Worm (Caenorhabditis elegans) whole organism, young adult: ENCODE measurements around the gene olrn-1.

ENCODE experiments used
- B0035.1 ChIP-seq: sonication (generic microtip); optimal IDR thresholded peaks from 2 replicates; lab custom pipeline; 2016; ENCODE audit warnings: missing genetic modification characterization, mild to moderate bottlenecking, missing compliant biosample characterization, missing genotype, missing genetic modification reagents
- B0261.1 ChIP-seq: sonication (generic microtip); optimal IDR thresholded peaks from 2 replicates; lab custom pipeline; 2016; ENCODE audit warnings: mild to moderate bottlenecking, missing genetic modification characterization, moderate library complexity, missing compliant biosample characterization
- F22D6.2 ChIP-seq: sonication (generic microtip); optimal IDR thresholded peaks from 2 replicates; lab custom pipeline; 2016; ENCODE audit warnings: mild to moderate bottlenecking, missing genetic modification characterization, missing compliant biosample characterization
- F37B4.10 ChIP-seq: fragments of 200-800 bp; sonication (Bioruptor generic); IDR thresholded peaks from 2 replicates; pipeline ENCODE4 v1.3.6; 2022; ENCODE audit warnings: missing genetic modification characterization, missing compliant biosample characterization
- F39B2.1 ChIP-seq: fragments of 200-800 bp; sonication (Bioruptor generic); IDR thresholded peaks from 2 replicates; pipeline ENCODE4 v1.3.6; 2022; ENCODE audit warnings: missing genetic modification reagents, missing genetic modification characterization, missing compliant biosample characterization
- F49E8.2 ChIP-seq: sonication (generic microtip); optimal IDR thresholded peaks from 3 replicates; lab custom pipeline; 2017; ENCODE audit warnings: missing genetic modification characterization, mild to moderate bottlenecking, missing compliant biosample characterization, antibody characterized with exemption, moderate library complexity; ENCODE audit not compliant: insufficient read depth
- F55B11.4 ChIP-seq: sonication (generic microtip); optimal IDR thresholded peaks from 2 replicates; lab custom pipeline; 2016; ENCODE audit warnings: missing compliant biosample characterization, missing genetic modification characterization, borderline replicate concordance; ENCODE audit not compliant: insufficient read depth
- F57A8.1 ChIP-seq: fragments of 200-800 bp; sonication (Bioruptor generic); optimal IDR thresholded peaks from 2 replicates; lab custom pipeline; 2018; ENCODE audit warnings: mild to moderate bottlenecking, missing genetic modification characterization, moderate library complexity, missing compliant biosample characterization
- K12H6.12 ChIP-seq: fragments of 200-800 bp; sonication (Bioruptor generic); optimal IDR thresholded peaks from 2 replicates; lab custom pipeline; 2018; ENCODE audit warnings: mild to moderate bottlenecking, missing genetic modification characterization, missing compliant biosample characterization
- T07F8.4 ChIP-seq: sonication (generic microtip); optimal IDR thresholded peaks from 2 replicates; lab custom pipeline; 2016; ENCODE audit warnings: mild to moderate bottlenecking, missing genetic modification characterization, moderate library complexity, missing compliant biosample characterization
- Y53F4B.3 ChIP-seq: fragments of 200-800 bp; sonication (Bioruptor generic); IDR thresholded peaks from 2 replicates; pipeline ENCODE4 v1.3.6; 2022; ENCODE audit warnings: missing genetic modification reagents, missing genetic modification characterization, missing compliant biosample characterization
- Y79H2A.3 ChIP-seq: fragments of 200-800 bp; sonication (Bioruptor generic); conservative IDR thresholded peaks from 2 replicates; pipeline ENCODE4 v1.3.6; 2022; ENCODE audit warnings: missing genetic modification reagents, missing genetic modification characterization, missing compliant biosample characterization
- ZK185.1 ChIP-seq: sonication (generic microtip); optimal IDR thresholded peaks from 2 replicates; lab custom pipeline; 2016; ENCODE audit warnings: mild to moderate bottlenecking, missing genetic modification characterization, missing compliant biosample characterization; ENCODE audit not compliant: poor library complexity, severe bottlenecking
- akir-1 ChIP-seq: fragments of 200-800 bp; sonication (Bioruptor generic); optimal IDR thresholded peaks from 2 replicates; lab custom pipeline; 2018; ENCODE audit warnings: mild to moderate bottlenecking, missing genetic modification characterization, moderate library complexity, missing compliant biosample characterization
- ama-1 ChIP-seq, 3 experiments: fragments of 150-350 bp in 1 of 3; sonication (generic microtip) in 2 of 3; optimal IDR thresholded peaks; 2 replicates each; lab custom pipeline; 2014 to 2018; ENCODE audit warnings: missing biosample characterization in 2 of 3, missing genetic modification characterization in 2 of 3, missing genetic modification reagents in 2 of 3
- attf-3 ChIP-seq: fragments of 200-800 bp; sonication (Bioruptor generic); conservative IDR thresholded peaks from 2 replicates; pipeline ENCODE4 v1.3.6; 2022; ENCODE audit warnings: missing genetic modification reagents, missing genetic modification characterization, missing compliant biosample characterization
- bed-1 ChIP-seq: fragments of 200-800 bp; sonication (Bioruptor generic); IDR thresholded peaks from 2 replicates; pipeline ENCODE4 v1.3.6; 2022; ENCODE audit warnings: missing genetic modification reagents, missing genetic modification characterization, missing compliant biosample characterization
- ceh-100 ChIP-seq: fragments of 200-800 bp; sonication (Bioruptor generic); IDR thresholded peaks from 2 replicates; pipeline ENCODE4 v1.3.6; 2022; ENCODE audit warnings: missing genetic modification reagents, missing genetic modification characterization, missing compliant biosample characterization
- ceh-40 ChIP-seq: fragments of 200-800 bp; sonication (Bioruptor generic); IDR thresholded peaks from 2 replicates; pipeline ENCODE4 v1.3.6; 2022; ENCODE audit warnings: missing genetic modification characterization, missing compliant biosample characterization
- ceh-58 ChIP-seq: fragments of 200-800 bp; sonication (Bioruptor generic); IDR thresholded peaks from 2 replicates; pipeline ENCODE4 v1.3.6; 2022; ENCODE audit warnings: missing genetic modification characterization, missing compliant biosample characterization
- efl-1 ChIP-seq: fragments of 150-350 bp; optimal IDR thresholded peaks from 2 replicates; lab custom pipeline; 2014; ENCODE audit warnings: missing biosample characterization, missing genetic modification reagents, missing genetic modification characterization
- egrh-3 ChIP-seq: fragments of 200-800 bp; sonication (Bioruptor generic); IDR thresholded peaks from 2 replicates; pipeline ENCODE4 v1.3.6; 2022; ENCODE audit warnings: missing genetic modification reagents, missing genetic modification characterization, missing compliant biosample characterization
- hmg-1.2 ChIP-seq: fragments of 200-800 bp; sonication (Bioruptor generic); IDR thresholded peaks from 2 replicates; pipeline ENCODE4 v1.3.6; 2022; ENCODE audit warnings: missing genetic modification reagents, missing genetic modification characterization, missing compliant biosample characterization
- lin-35 ChIP-seq, 3 experiments: fragments of 150-350 bp in 2 of 3; sonication (generic microtip) in 1 of 3; optimal IDR thresholded peaks; 2 replicates each; lab custom pipeline; 2014 to 2018; ENCODE audit warnings: missing biosample characterization in 3 of 3, missing genetic modification characterization in 3 of 3, missing genetic modification reagents in 3 of 3
- lin-54 ChIP-seq: fragments of 200-800 bp; sonication (Bioruptor generic); optimal IDR thresholded peaks from 2 replicates; lab custom pipeline; 2018; ENCODE audit warnings: mild to moderate bottlenecking, missing genetic modification characterization, missing compliant biosample characterization
- nfya-2 ChIP-seq: fragments of 200-800 bp; sonication (Bioruptor generic); IDR thresholded peaks from 2 replicates; pipeline ENCODE4 v1.3.6; 2022; ENCODE audit warnings: missing genetic modification reagents, missing genetic modification characterization, missing compliant biosample characterization
- rec-8 ChIP-seq, 2 experiments: sonication (generic microtip); optimal IDR thresholded peaks; 2 replicates each; lab custom pipeline; 2016; ENCODE audit warnings: mild to moderate bottlenecking in 2 of 2, missing genetic modification characterization in 2 of 2, missing genetic modification reagents in 2 of 2, missing genotype in 2 of 2, missing biosample characterization in 1 of 2, missing compliant biosample characterization in 1 of 2, moderate library complexity in 1 of 2
- repo-1 ChIP-seq: sonication (generic microtip); optimal IDR thresholded peaks from 2 replicates; lab custom pipeline; 2017; ENCODE audit warnings: mild to moderate bottlenecking, missing genetic modification characterization, missing compliant biosample characterization
- sdz-38 ChIP-seq: sonication (generic microtip); optimal IDR thresholded peaks from 2 replicates; lab custom pipeline; 2016; ENCODE audit warnings: missing genotype, missing genetic modification characterization, missing compliant biosample characterization
- snpc-1.1 ChIP-seq: sonication (generic microtip); optimal IDR thresholded peaks from 2 replicates; lab custom pipeline; 2017; ENCODE audit warnings: missing genetic modification characterization, mild to moderate bottlenecking, missing compliant biosample characterization, antibody characterized with exemption, moderate library complexity, missing genotype, missing genetic modification reagents; ENCODE audit not compliant: insufficient read depth
- snpc-3.4 ChIP-seq: sonication (generic microtip); optimal IDR thresholded peaks from 2 replicates; lab custom pipeline; 2017; ENCODE audit warnings: missing genetic modification characterization, mild to moderate bottlenecking, missing compliant biosample characterization, antibody characterized with exemption, moderate library complexity, missing genotype, missing genetic modification reagents
- snpc-4 ChIP-seq, 5 experiments: fragments of 150-350 bp in 1 of 5; sonication (generic microtip) in 4 of 5; optimal IDR thresholded peaks; 2 replicates each; lab custom pipeline; 2014 to 2018; ENCODE audit warnings: missing genetic modification characterization in 5 of 5, missing biosample characterization in 3 of 5, antibody characterized with exemption in 2 of 5, mild to moderate bottlenecking in 2 of 5, missing compliant biosample characterization in 2 of 5, missing genotype in 2 of 5, moderate library complexity in 2 of 5, missing genetic modification reagents in 1 of 5
- tbx-9 ChIP-seq: sonication (generic microtip); optimal IDR thresholded peaks from 2 replicates; lab custom pipeline; 2016; ENCODE audit warnings: borderline replicate concordance, missing genetic modification characterization, inconsistent platforms, missing compliant biosample characterization
- tlf-1 ChIP-seq: fragments of 200-800 bp; sonication (Bioruptor generic); optimal IDR thresholded peaks from 2 replicates; lab custom pipeline; 2018; ENCODE audit warnings: mild to moderate bottlenecking, missing genetic modification characterization, missing compliant biosample characterization
- unc-130 ChIP-seq: sonication (generic microtip); optimal IDR thresholded peaks from 2 replicates; lab custom pipeline; 2016; ENCODE audit warnings: missing genetic modification reagents, missing genetic modification characterization, missing compliant biosample characterization
- xnd-1 ChIP-seq: sonication (generic microtip); optimal IDR thresholded peaks from 2 replicates; lab custom pipeline; 2016; ENCODE audit warnings: missing genotype, missing genetic modification reagents, missing genetic modification characterization, missing compliant biosample characterization
- zfh-2 ChIP-seq: fragments of 200-800 bp; sonication (Bioruptor generic); conservative IDR thresholded peaks from 2 replicates; pipeline ENCODE4 v1.3.6; 2022; ENCODE audit warnings: missing genetic modification reagents, missing genetic modification characterization, missing compliant biosample characterization
- ztf-18 ChIP-seq: sonication (generic microtip); optimal IDR thresholded peaks from 2 replicates; lab custom pipeline; 2016; ENCODE audit warnings: missing genotype, mild to moderate bottlenecking, missing genetic modification characterization, missing compliant biosample characterization
- ztf-22 ChIP-seq: fragments of 200-800 bp; sonication (Bioruptor generic); optimal IDR thresholded peaks from 2 replicates; lab custom pipeline; 2018; ENCODE audit warnings: mild to moderate bottlenecking, missing genetic modification characterization, moderate library complexity, missing compliant biosample characterization
- ztf-25 ChIP-seq: fragments of 200-800 bp; sonication (Bioruptor generic); IDR thresholded peaks from 2 replicates; pipeline ENCODE4 v1.3.6; 2022; ENCODE audit warnings: missing genetic modification reagents, missing genetic modification characterization, missing compliant biosample characterization
- ztf-6 ChIP-seq: fragments of 200-800 bp; sonication (Bioruptor generic); IDR thresholded peaks from 2 replicates; pipeline ENCODE4 v1.3.6; 2022; ENCODE audit warnings: missing genetic modification reagents, missing genetic modification characterization, missing compliant biosample characterization

Gene olrn-1

DNA sequence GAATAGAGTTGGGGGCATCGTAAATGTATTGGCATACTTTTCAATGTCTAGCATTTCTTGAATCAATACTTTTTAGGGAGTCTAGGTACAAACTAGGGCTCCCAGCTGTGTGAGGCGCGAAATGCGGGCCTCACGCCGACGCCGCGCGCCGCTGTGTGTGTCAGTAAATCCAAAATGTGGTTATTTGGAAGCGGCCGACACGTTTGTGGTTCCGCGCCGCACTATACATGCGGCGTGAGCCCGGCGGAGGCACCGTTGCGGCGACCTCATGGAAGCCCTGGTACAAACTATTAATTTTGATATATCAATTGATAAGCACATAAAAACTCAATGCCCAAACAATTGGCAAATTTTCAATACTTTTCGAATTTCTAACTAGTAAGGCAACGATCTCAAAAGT, 48.7 kb downstream of the olrn-1 start:
- no peak for TF ChIP-seq sdz-38 (tag; lab: Kevin White, UChicago)
- TF ChIP-seq snpc-1.1 (tag; lab: Kevin White, UChicago), result no peak
- no peak for TF ChIP-seq tlf-1
- TF ChIP-seq snpc-4 (GFP tag; optimal IDR thresholded peaks at IDR 0.05; lab: Kevin White, UChicago), result no peak
- peak in 2 of 4 experiments; percentile 69 to 71 for TF ChIP-seq snpc-4 (tag; optimal IDR thresholded peaks at IDR 0.05; lab: Kevin White, UChicago)
- TF ChIP-seq ztf-25 (GFP tag; lab: Robert Waterston, UW), result no peak
- TF ChIP-seq ztf-18 (tag; lab: Kevin White, UChicago), result no peak
- peak; percentile 49; the same call in 1 of the 2 replicates for TF ChIP-seq zfh-2 (GFP tag; lab: Robert Waterston, UW)
- no peak for TF ChIP-seq egrh-3 (GFP tag; lab: Robert Waterston, UW)
- no peak for TF ChIP-seq ceh-100 (GFP tag; lab: Robert Waterston, UW)
- no peak for TF ChIP-seq bed-1 (GFP tag; lab: Robert Waterston, UW)
- no peak for TF ChIP-seq F22D6.2 (tag; lab: Kevin White, UChicago)
- 0 out of 2 replicates have a peak, but pooled peaks have one; percentile 20 for TF ChIP-seq hmg-1.2 (GFP tag; lab: Robert Waterston, UW)
- TF ChIP-seq F49E8.2 (tag; lab: Kevin White, UChicago), result no peak

ce11 chrX:15590347-15590928, 53.0 kb downstream of the olrn-1 start, which contains the start of gene gas-1:
TSS of gene gas-1 (minus strand) at chrX:15590397.
- TF ChIP-seq hmg-1.2 (GFP tag; lab: Robert Waterston, UW), result peak; percentile 10; the same call in 1 of the 2 replicates
- no peak for TF ChIP-seq Y53F4B.3
- TF ChIP-seq attf-3, result peak; percentile 88

ce11 chrX:15591068-15591467, 53.6 kb downstream of the olrn-1 start, which contains the start of gene usp-33:
TSS of gene usp-33 (plus strand) at chrX:15591368.
- TF ChIP-seq ztf-6, result no peak
- TF ChIP-seq efl-1 (GFP tag; lab: Kevin White, UChicago), result no peak
- TF ChIP-seq unc-130 (GFP tag; lab: Kevin White, UChicago), result no peak
- no peak for TF ChIP-seq xnd-1
- TF ChIP-seq F39B2.1 (GFP tag; lab: Robert Waterston, UW), result no peak
- TF ChIP-seq nfya-2 (GFP tag; lab: Robert Waterston, UW), result no peak
- TF ChIP-seq akir-1 (GFP tag; lab: Kevin White, UChicago), result no peak
- TF ChIP-seq tbx-9 (tag; lab: Kevin White, UChicago), result no peak
- no peak for TF ChIP-seq lin-35 (GFP tag; optimal IDR thresholded peaks at IDR 0.05; lab: Kevin White, UChicago)
- TF ChIP-seq K12H6.12 (tag; lab: Kevin White, UChicago), result no peak
- TF ChIP-seq ceh-58, result no peak
- no peak for TF ChIP-seq F37B4.10 (GFP tag; lab: Robert Waterston, UW)
- no peak for TF ChIP-seq repo-1
- no peak for TF ChIP-seq ztf-18 (tag; lab: Kevin White, UChicago)
- no peak for TF ChIP-seq lin-54
- no peak for TF ChIP-seq snpc-3.4 (tag; lab: Kevin White, UChicago)
- TF ChIP-seq Y79H2A.3 (GFP tag; lab: Robert Waterston, UW), result no peak
- no peak for TF ChIP-seq ztf-22 (GFP tag; lab: Kevin White, UChicago)

DNA sequence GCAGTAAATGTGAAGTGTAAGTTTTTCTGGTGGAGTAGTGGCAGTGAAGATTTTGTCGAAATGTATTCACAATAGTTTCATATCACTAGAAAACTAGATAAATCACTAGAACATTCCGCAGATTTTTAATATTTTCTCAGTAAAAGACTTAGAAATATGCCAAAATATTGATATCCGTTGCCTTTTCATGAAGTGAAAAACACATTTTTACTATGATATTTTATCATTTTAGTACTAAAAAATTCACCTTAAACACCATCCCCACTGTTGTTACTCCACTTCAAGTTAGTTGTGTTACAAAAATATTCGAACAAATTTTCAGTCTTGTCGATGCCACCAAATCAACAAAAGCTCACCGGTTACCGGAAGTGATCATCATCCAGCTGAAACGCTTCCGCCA, 55.9 kb downstream of the olrn-1 start:
- TF ChIP-seq repo-1, result no peak
- TF ChIP-seq lin-35 (GFP tag; optimal IDR thresholded peaks at IDR 0.05; lab: Kevin White, UChicago), result no peak
- no peak for TF ChIP-seq B0261.1 (tag; lab: Kevin White, UChicago)
- TF ChIP-seq F55B11.4 (tag; lab: Kevin White, UChicago), result no peak
- no peak for TF ChIP-seq ceh-40 (GFP tag; lab: Robert Waterston, UW)
- TF ChIP-seq T07F8.4 (tag; lab: Kevin White, UChicago), result no peak
- no peak for TF ChIP-seq B0035.1 (tag; lab: Kevin White, UChicago)
- no peak for TF ChIP-seq rec-8 (tag; optimal IDR thresholded peaks at IDR 0.05; lab: Kevin White, UChicago)
- no peak for TF ChIP-seq ZK185.1 (tag; lab: Kevin White, UChicago)
- TF ChIP-seq ama-1 (optimal IDR thresholded peaks at IDR 0.05; lab: Kevin White, UChicago), result no peak
- no peak for TF ChIP-seq ama-1 (GFP tag; optimal IDR thresholded peaks at IDR 0.05; lab: Kevin White, UChicago)
- TF ChIP-seq F57A8.1 (GFP tag; lab: Kevin White, UChicago), result no peak
- no peak for TF ChIP-seq ztf-22 (GFP tag; lab: Kevin White, UChicago)
